Worm (Caenorhabditis elegans) whole organism, late embryonic: Measurements from ENCODE around the gene F01D4.5.

Source experiments
- elt-4 ChIP-seq: sonication (generic microtip); optimal IDR thresholded peaks from 2 replicates; lab custom pipeline; 2016; ENCODE audit warnings: missing genetic modification characterization, missing compliant biosample characterization
- nfya-1 ChIP-seq: sonication (generic microtip); optimal IDR thresholded peaks from 2 replicates; lab custom pipeline; 2017; ENCODE audit warnings: missing genetic modification characterization, mild to moderate bottlenecking, missing compliant biosample characterization, antibody characterized with exemption, moderate library complexity
- pax-1 ChIP-seq: fragments of 150-350 bp; optimal IDR thresholded peaks from 2 replicates; lab custom pipeline; 2014; ENCODE audit warnings: missing biosample characterization, missing genetic modification characterization

DNA sequence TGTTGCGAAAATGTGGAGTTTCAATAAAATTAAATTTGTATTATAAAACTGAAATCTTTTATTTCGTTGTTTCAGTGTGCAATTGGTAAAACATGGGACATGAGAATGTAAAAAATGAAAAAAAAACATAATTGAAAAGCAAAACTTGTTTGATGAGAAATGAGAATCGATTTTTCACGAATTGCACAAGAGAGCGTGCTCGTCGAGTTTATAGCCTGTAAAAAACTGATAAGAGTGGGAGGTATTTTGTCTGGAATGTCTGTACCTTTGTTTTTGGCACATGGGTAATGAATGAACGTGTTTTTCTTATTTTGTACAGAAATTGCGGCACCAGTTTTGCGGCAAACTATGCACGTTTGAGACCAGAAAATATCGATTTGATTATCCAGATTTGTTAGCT, 872 bp downstream of the F01D4.5 start:
- TF ChIP-seq nfya-1 (tag; lab: Kevin White, UChicago) (no peak), pax-1 (tag; lab: Kevin White, UChicago) (no peak), elt-4 (tag; lab: Kevin White, UChicago) (no peak)
